Worm (Caenorhabditis elegans) whole organism, L2 larva: ENCODE results near the gene K04F1.9.
"Not testable (repeated sequence)": the region's sequence is repeated elsewhere in the genome, so short reads cannot be mapped to it uniquely, and the experiment has no call there.

Experiments
- R02D3.7 ChIP-seq: fragments of 150-350 bp; optimal IDR thresholded peaks from 2 replicates; lab custom pipeline; 2014; ENCODE audit warnings: missing biosample characterization, missing genetic modification characterization
- alr-1 ChIP-seq: fragments of 150-350 bp; optimal IDR thresholded peaks from 2 replicates; lab custom pipeline; 2014; ENCODE audit warnings: missing biosample characterization, missing genetic modification characterization
- ceh-82 ChIP-seq: fragments of 150-350 bp; optimal IDR thresholded peaks from 2 replicates; lab custom pipeline; 2014; ENCODE audit warnings: missing biosample characterization, missing genetic modification characterization
- egl-27 ChIP-seq: sonication (generic microtip); optimal IDR thresholded peaks from 3 replicates; lab custom pipeline; 2017; ENCODE audit warnings: missing biosample characterization, missing genetic modification reagents, missing genetic modification characterization
- fos-1 ChIP-seq: fragments of 150-350 bp; optimal IDR thresholded peaks from 2 replicates; lab custom pipeline; 2014; ENCODE audit warnings: missing biosample characterization, missing genetic modification characterization
- nhr-23 ChIP-seq: fragments of 150-350 bp; optimal IDR thresholded peaks from 2 replicates; lab custom pipeline; 2014; ENCODE audit warnings: missing biosample characterization, missing genetic modification reagents, missing genetic modification characterization
- nhr-237 ChIP-seq: fragments of 150-350 bp; optimal IDR thresholded peaks from 2 replicates; lab custom pipeline; 2014; ENCODE audit warnings: missing biosample characterization, missing genetic modification characterization
- nhr-77 ChIP-seq: fragments of 150-350 bp; optimal IDR thresholded peaks from 2 replicates; lab custom pipeline; 2014; ENCODE audit warnings: missing biosample characterization, missing genetic modification characterization
- sma-3 ChIP-seq: sonication (generic microtip); optimal IDR thresholded peaks from 2 replicates; lab custom pipeline; 2016; ENCODE audit warnings: missing genetic modification reagents, missing genetic modification characterization, missing compliant biosample characterization
- snpc-4 ChIP-seq: fragments of 150-350 bp; optimal IDR thresholded peaks from 2 replicates; lab custom pipeline; 2014; ENCODE audit warnings: missing biosample characterization, missing genetic modification characterization

- TF ChIP-seq R02D3.7 (tag; lab: Kevin White, UChicago); snpc-4 (tag; lab: Kevin White, UChicago); egl-27; nhr-77 (tag; lab: Kevin White, UChicago); nhr-23 (tag; lab: Kevin White, UChicago); ceh-82 (tag; lab: Kevin White, UChicago); fos-1 (tag; lab: Kevin White, UChicago); sma-3 (GFP tag; lab: Kevin White, UChicago); nhr-237 (tag; lab: Kevin White, UChicago); alr-1 (tag; lab: Kevin White, UChicago): not testable (repeated sequence)
Measured at ce11 chrV:1692494-1692893, 27.5 kb downstream of the K04F1.9 start, which contains the start of gene Y46H3C.5.
